Worm (Caenorhabditis elegans): ENCODE results near the gene try-1.

DNA sequence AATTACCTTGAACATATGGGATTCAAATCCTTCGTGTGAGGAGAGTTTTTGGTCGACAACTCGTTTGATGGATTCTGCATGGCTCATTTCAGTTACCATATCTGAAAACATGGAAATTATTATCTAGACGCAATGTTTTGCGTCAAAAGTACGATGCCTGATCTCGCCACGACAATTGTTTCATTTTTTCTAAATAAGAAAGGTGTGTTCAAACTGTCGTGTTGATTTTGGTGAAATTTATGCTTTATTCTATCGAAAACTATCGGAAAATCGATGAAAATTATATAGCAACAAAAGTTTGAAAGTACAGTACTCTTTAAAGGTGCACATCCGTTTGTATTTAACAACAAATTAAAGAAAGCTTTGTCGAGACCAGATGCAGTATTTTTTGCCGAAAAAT, 8.3 kb downstream of the try-1 start, which contains the start of gene cblc-1:
- no peak for TF ChIP-seq nhr-12 (tag; optimal IDR thresholded peaks at IDR 0.05)
- no peak for TF ChIP-seq lin-39 (tag; optimal IDR thresholded peaks at IDR 0.05)
- no peak for TF ChIP-seq nhr-90 (tag; optimal IDR thresholded peaks at IDR 0.05; ENCODE audit: poor library complexity)
- no peak for TF ChIP-seq ama-1 (optimal IDR thresholded peaks at IDR 0.05)
- no peak for TF ChIP-seq mdl-1 (tag; optimal IDR thresholded peaks at IDR 0.05)
- TF ChIP-seq mef-2 (tag; optimal IDR thresholded peaks at IDR 0.05) = no peak
- TF ChIP-seq snpc-4 (tag; optimal IDR thresholded peaks at IDR 0.05) = no peak

Data from whole organism, L1 larva.